Worm (Caenorhabditis elegans) whole organism, early embryonic: ENCODE measurements around the gene nhr-76.

Experiments
- ama-1 ChIP-seq: fragments of 150-350 bp; optimal IDR thresholded peaks from 2 replicates; lab custom pipeline; 2014
- ets-7 ChIP-seq: sonication (generic microtip); optimal IDR thresholded peaks from 2 replicates; lab custom pipeline; 2016; ENCODE audit warnings: missing genotype, missing genetic modification characterization, missing compliant biosample characterization
- flt-1 ChIP-seq: fragments of 200-800 bp; sonication (Bioruptor generic); IDR thresholded peaks from 2 replicates; pipeline ENCODE4 v1.3.6; 2022; ENCODE audit warnings: missing genetic modification characterization, missing compliant biosample characterization
- hmg-4 ChIP-seq: fragments of 200-800 bp; sonication (Bioruptor generic); optimal IDR thresholded peaks from 2 replicates; lab custom pipeline; 2018; ENCODE audit warnings: mild to moderate bottlenecking, missing genetic modification characterization, missing compliant biosample characterization
- tbx-37 ChIP-seq: fragments of 200-800 bp; sonication (Bioruptor generic); conservative IDR thresholded peaks from 2 replicates; pipeline ENCODE4 v1.3.6; 2022; ENCODE audit warnings: missing genetic modification reagents, missing genetic modification characterization, missing compliant biosample characterization
- tra-4 ChIP-seq: sonication (generic microtip); optimal IDR thresholded peaks from 2 replicates; lab custom pipeline; 2017; ENCODE audit warnings: missing genetic modification characterization, missing compliant biosample characterization

DNA sequence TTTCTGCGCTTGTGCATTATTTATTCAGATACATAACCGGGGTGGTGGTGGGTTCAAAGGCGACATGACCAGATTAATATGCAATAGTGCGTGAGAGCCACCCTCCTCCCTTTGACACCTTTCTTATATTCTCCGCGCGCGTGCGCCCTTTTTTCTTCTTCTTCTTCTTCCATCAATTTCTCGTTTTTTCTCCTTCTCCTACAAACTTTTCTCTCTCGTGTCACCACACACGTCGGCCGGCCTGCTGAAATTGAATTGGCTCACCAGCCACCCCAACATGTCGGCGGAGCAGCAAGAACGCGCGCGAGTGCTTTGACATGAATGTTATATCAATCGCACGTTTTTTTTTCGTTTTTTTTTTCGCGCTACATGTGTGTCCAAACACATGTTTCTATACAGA, 32.2 kb downstream of the nhr-76 start:
- TF ChIP-seq ama-1 = no peak
- TF ChIP-seq ets-7 (tag; lab: Kevin White, UChicago) = no peak
- no peak for TF ChIP-seq tbx-37
- TF ChIP-seq tra-4 (tag; lab: Kevin White, UChicago) = no peak
- no peak for TF ChIP-seq hmg-4 (GFP tag; lab: Kevin White, UChicago)
- no peak for TF ChIP-seq flt-1 (GFP tag; lab: Robert Waterston, UW)
